Comparison of ENCODE assay signal across 3 fruit fly cellular contexts in genomic region chrX:1216681-1217080, dm6.
TF ChIP-seq lines count a peak whose summit lies in the region.

No protein-coding gene starts in this region.

- no peak for TF ChIP-seq CTCF in whole organism, embryonic (GFP tag; optimal IDR thresholded peaks at IDR 0.05; lab: Kevin White, UChicago)

TF ChIP-seq in whole organism, embryonic, 481 proteins besides CTCF, POLR2A, EP300 and RAD21:
- TF ChIP-seq Med (GFP tag; lab: Kevin White, UChicago) (no peak), Elba2 (GFP tag; optimal IDR thresholded peaks at IDR 0.05; lab: Kevin White, UChicago) (peak; percentile 80), dpn (GFP tag; optimal IDR thresholded peaks at IDR 0.05; lab: Kevin White, UChicago) (no peak), bowl (GFP tag; IDR thresholded peaks at IDR 0.05; lab: Robert Waterston, UW) (no peak), CG3065 (GFP tag; optimal IDR thresholded peaks at IDR 0.05; lab: Kevin White, UChicago) (no peak), B-H2 (GFP tag; optimal IDR thresholded peaks at IDR 0.05; lab: Kevin White, UChicago) (no peak), Fer2 (tag; optimal IDR thresholded peaks at IDR 0.05; lab: Kevin White, UChicago) (no peak), Drgx (GFP tag; IDR thresholded peaks at IDR 0.05; lab: Robert Waterston, UW) (peak; percentile 20; the same call in 1 of the 2 replicates), NC2β (GFP tag; optimal IDR thresholded peaks at IDR 0.05; lab: Kevin White, UChicago) (no peak), rib (GFP tag; IDR thresholded peaks at IDR 0.05; lab: Robert Waterston, UW) (no peak), gfzf (GFP tag; optimal IDR thresholded peaks at IDR 0.05; lab: Kevin White, UChicago) (peak; percentile 39), CG18262 (tag; optimal IDR thresholded peaks at IDR 0.05; lab: Kevin White, UChicago) (peak; percentile 7), CG10543 (GFP tag; optimal IDR thresholded peaks at IDR 0.05; lab: Kevin White, UChicago) (no peak), CG1832 (GFP tag; optimal IDR thresholded peaks at IDR 0.05; lab: Kevin White, UChicago) (no peak), Ets97D (GFP tag; optimal IDR thresholded peaks at IDR 0.05; lab: Kevin White, UChicago) (peak; percentile 38), CG13775 (GFP tag; optimal IDR thresholded peaks at IDR 0.05; lab: Kevin White, UChicago) (no peak), stwl (tag; optimal IDR thresholded peaks at IDR 0.05; lab: Kevin White, UChicago) (peak; percentile 87)
TF ChIP-seq in whole organism, embryonic: peak in this region for 6.

TF ChIP-seq in whole organism, prepupa, 60 proteins besides CTCF, POLR2A, EP300 and RAD21:
- TF ChIP-seq spab (GFP tag; optimal IDR thresholded peaks at IDR 0.05; lab: Kevin White, UChicago) (no peak), eg (GFP tag; IDR thresholded peaks at IDR 0.05; lab: Robert Waterston, UW) (peak; percentile 54; the same call in 2 of the 3 replicates), CG8319 (GFP tag; optimal IDR thresholded peaks at IDR 0.05; lab: Kevin White, UChicago) (no peak), acj6 (GFP tag; optimal IDR thresholded peaks at IDR 0.05; lab: Kevin White, UChicago) (no peak), Sox15 (GFP tag; optimal IDR thresholded peaks at IDR 0.05; lab: Kevin White, UChicago) (no peak), CG34406 (GFP tag; optimal IDR thresholded peaks at IDR 0.05; lab: Kevin White, UChicago) (no peak)

TF ChIP-seq in whole organism, pupa, 21 proteins besides CTCF, POLR2A, EP300 and RAD21:
- TF ChIP-seq CG12605 (GFP tag; IDR thresholded peaks at IDR 0.05; lab: Robert Waterston, UW): peak; percentile 29; the same call in 1 of the 2 replicates
- TF ChIP-seq CG4496 (GFP tag; IDR thresholded peaks at IDR 0.05; lab: Robert Waterston, UW): peak; percentile 43; the same call in 1 of the 3 replicates
- TF ChIP-seq CG15710 (tag; optimal IDR thresholded peaks at IDR 0.05; lab: Kevin White, UChicago): no peak
- TF ChIP-seq Ets98B (GFP tag; IDR thresholded peaks at IDR 0.05; lab: Robert Waterston, UW): 0 out of 2 replicates have a peak, but pooled peaks have one; percentile 16
